3 fruit fly cellular contexts compared by ENCODE assay signal in the genomic region with DNA sequence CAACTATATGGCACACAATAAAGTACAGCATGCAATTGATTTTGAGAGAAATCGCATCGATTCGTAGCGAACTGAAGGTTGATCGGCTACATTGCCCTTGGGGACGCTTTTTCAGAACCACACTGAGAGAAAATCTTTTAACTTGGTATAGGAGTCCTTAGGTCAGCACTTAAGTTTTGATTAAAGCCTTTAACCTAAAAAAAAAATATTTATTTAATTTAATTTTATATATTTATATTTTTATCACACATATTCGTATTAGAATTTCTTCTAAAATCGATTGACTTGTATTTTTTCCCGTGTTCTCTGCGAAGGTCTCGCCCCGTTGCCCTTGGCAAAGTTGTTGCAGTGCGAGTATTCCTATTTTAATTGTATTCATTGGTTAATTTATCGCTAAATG.
TF ChIP-seq lines count a peak whose summit lies in the region.

No protein-coding gene starts in this region.

- no peak for TF ChIP-seq CTCF in whole organism, embryonic (GFP tag; optimal IDR thresholded peaks at IDR 0.05; lab: Kevin White, UChicago)

TF ChIP-seq in whole organism, embryonic, 481 proteins besides CTCF, POLR2A, EP300 and RAD21 (continues in another document):
- 0 out of 2 replicates have a peak, but pooled peaks have one; percentile 32 for TF ChIP-seq CG31441 (GFP tag; IDR thresholded peaks at IDR 0.05; lab: Robert Waterston, UW)
- no peak for TF ChIP-seq mirr (GFP tag; optimal IDR thresholded peaks at IDR 0.05; lab: Kevin White, UChicago)
- TF ChIP-seq nmo (GFP tag; optimal IDR thresholded peaks at IDR 0.05; lab: Kevin White, UChicago): peak; percentile 0
- no peak for TF ChIP-seq CG3065 (GFP tag; optimal IDR thresholded peaks at IDR 0.05; lab: Kevin White, UChicago)
- TF ChIP-seq Atf-2 (GFP tag; optimal IDR thresholded peaks at IDR 0.05; lab: Kevin White, UChicago): no peak
- TF ChIP-seq CG13424 (tag; optimal IDR thresholded peaks at IDR 0.05; lab: Kevin White, UChicago): peak; percentile 14
- TF ChIP-seq crc (GFP tag; optimal IDR thresholded peaks at IDR 0.05; lab: Kevin White, UChicago): no peak
- TF ChIP-seq Eip74EF (GFP tag; optimal IDR thresholded peaks at IDR 0.05; lab: Kevin White, UChicago): no peak
- peak; percentile 13 for TF ChIP-seq grau (tag; optimal IDR thresholded peaks at IDR 0.05; lab: Kevin White, UChicago)
- peak; percentile 18 for TF ChIP-seq CG2678 (tag; optimal IDR thresholded peaks at IDR 0.05; lab: Kevin White, UChicago)
- TF ChIP-seq sisA (GFP tag; IDR thresholded peaks at IDR 0.05; lab: Robert Waterston, UW): no peak; the same call in 1 of the 2 replicates
- TF ChIP-seq Dref (GFP tag; IDR thresholded peaks at IDR 0.05; lab: Robert Waterston, UW): no peak
- peak in 1 of 2 experiments; percentile 44 for TF ChIP-seq bsh (GFP tag; optimal IDR thresholded peaks at IDR 0.05; lab: Kevin White, UChicago)
- no peak for TF ChIP-seq CG31365 (tag; optimal IDR thresholded peaks at IDR 0.05; lab: Kevin White, UChicago)
- no peak for TF ChIP-seq CG8765 (GFP tag; IDR thresholded peaks at IDR 0.05; lab: Robert Waterston, UW)
- no peak for TF ChIP-seq cas (GFP tag; IDR thresholded peaks at IDR 0.05; lab: Robert Waterston, UW)
- no peak for TF ChIP-seq oc (tag; optimal IDR thresholded peaks at IDR 0.05; lab: Kevin White, UChicago)
- TF ChIP-seq CG12236 (GFP tag; optimal IDR thresholded peaks at IDR 0.05; lab: Kevin White, UChicago): no peak
- peak; percentile 33 for TF ChIP-seq Med (GFP tag; lab: Kevin White, UChicago)
- no peak for TF ChIP-seq CG16815 (GFP tag; optimal IDR thresholded peaks at IDR 0.05; lab: Kevin White, UChicago)
- peak; percentile 73 for TF ChIP-seq Ets65A (GFP tag; lab: Kevin White, UChicago)
- TF ChIP-seq Spps (tag; optimal IDR thresholded peaks at IDR 0.05; lab: Kevin White, UChicago): no peak
- TF ChIP-seq Scr (GFP tag; IDR thresholded peaks at IDR 0.05; lab: Robert Waterston, UW; ENCODE audit: partially characterized antibody): no peak
- peak; percentile 3 for TF ChIP-seq Sox102F (GFP tag; optimal IDR thresholded peaks at IDR 0.05; lab: Kevin White, UChicago)
- TF ChIP-seq row (GFP tag; IDR thresholded peaks at IDR 0.05; lab: Robert Waterston, UW): peak; percentile 48; the same call in 2 of the 3 replicates
- TF ChIP-seq phol (tag; optimal IDR thresholded peaks at IDR 0.05; lab: Kevin White, UChicago): peak; percentile 10
- TF ChIP-seq Xrp1 (GFP tag; IDR thresholded peaks at IDR 0.05; lab: Robert Waterston, UW): peak; percentile 32; the same call in 1 of the 2 replicates
- peak; percentile 9 for TF ChIP-seq unpg (GFP tag; optimal IDR thresholded peaks at IDR 0.05; lab: Kevin White, UChicago)
- TF ChIP-seq E2f1 (GFP tag; IDR thresholded peaks at IDR 0.05; lab: Robert Waterston, UW): 0 out of 2 replicates have a peak, but pooled peaks have one; percentile 33

TF ChIP-seq in whole organism, prepupa, 60 proteins besides CTCF, POLR2A, EP300 and RAD21 (continues in another document):
- peak; percentile 35 for TF ChIP-seq fd59A (GFP tag; optimal IDR thresholded peaks at IDR 0.05; lab: Kevin White, UChicago)
- TF ChIP-seq CG8632 (GFP tag; optimal IDR thresholded peaks at IDR 0.05; lab: Kevin White, UChicago): peak; percentile 65
- TF ChIP-seq CG4318 (GFP tag; optimal IDR thresholded peaks at IDR 0.05; lab: Kevin White, UChicago): no peak
- TF ChIP-seq CG10669 (GFP tag; optimal IDR thresholded peaks at IDR 0.05; lab: Kevin White, UChicago): peak; percentile 61
- TF ChIP-seq CG32006 (GFP tag; optimal IDR thresholded peaks at IDR 0.05; lab: Kevin White, UChicago): peak; percentile 15
- TF ChIP-seq dsx (GFP tag; optimal IDR thresholded peaks at IDR 0.05; lab: Kevin White, UChicago; ENCODE audit: poor library complexity, severe bottlenecking): peak; percentile 64
- no peak for TF ChIP-seq CG16779 (tag; optimal IDR thresholded peaks at IDR 0.05; lab: Kevin White, UChicago)
- TF ChIP-seq ss (GFP tag; optimal IDR thresholded peaks at IDR 0.05; lab: Kevin White, UChicago): peak in 1 of 2 experiments; percentile 77
- peak; percentile 22 for TF ChIP-seq CG7368 (GFP tag; optimal IDR thresholded peaks at IDR 0.05; lab: Kevin White, UChicago)
- TF ChIP-seq Ets96B (tag; optimal IDR thresholded peaks at IDR 0.05; lab: Kevin White, UChicago): peak; percentile 66
- TF ChIP-seq CG6163 (GFP tag; IDR thresholded peaks at IDR 0.05; lab: Robert Waterston, UW): peak; percentile 70
- peak; percentile 62 for TF ChIP-seq spab (GFP tag; optimal IDR thresholded peaks at IDR 0.05; lab: Kevin White, UChicago)
- no peak for TF ChIP-seq Smox (GFP tag; optimal IDR thresholded peaks at IDR 0.05; lab: Kevin White, UChicago)
- TF ChIP-seq Eip93F (GFP tag; optimal IDR thresholded peaks at IDR 0.05; lab: Kevin White, UChicago): no peak
- TF ChIP-seq CG34406 (GFP tag; optimal IDR thresholded peaks at IDR 0.05; lab: Kevin White, UChicago): peak; percentile 44
- TF ChIP-seq OdsH (GFP tag; optimal IDR thresholded peaks at IDR 0.05; lab: Kevin White, UChicago): peak; percentile 29
- no peak for TF ChIP-seq CG31627 (GFP tag; optimal IDR thresholded peaks at IDR 0.05; lab: Kevin White, UChicago)
- TF ChIP-seq cyc (GFP tag; optimal IDR thresholded peaks at IDR 0.05; lab: Kevin White, UChicago): no peak
- TF ChIP-seq pdm3 (GFP tag; optimal IDR thresholded peaks at IDR 0.05; lab: Kevin White, UChicago): no peak
- no peak for TF ChIP-seq salr (GFP tag; optimal IDR thresholded peaks at IDR 0.05; lab: Kevin White, UChicago)
- TF ChIP-seq CG11294 (GFP tag; IDR thresholded peaks at IDR 0.05; lab: Robert Waterston, UW): no peak
- TF ChIP-seq dac (GFP tag; optimal IDR thresholded peaks at IDR 0.05; lab: Kevin White, UChicago): no peak
- TF ChIP-seq Sox102F (GFP tag; optimal IDR thresholded peaks at IDR 0.05; lab: Kevin White, UChicago): no peak
- TF ChIP-seq CG3032 (tag; optimal IDR thresholded peaks at IDR 0.05; lab: Kevin White, UChicago): peak; percentile 61
- TF ChIP-seq net (GFP tag; optimal IDR thresholded peaks at IDR 0.05; lab: Kevin White, UChicago): no peak
- TF ChIP-seq Gug (GFP tag; IDR thresholded peaks at IDR 0.05; lab: Robert Waterston, UW): no peak
- TF ChIP-seq CG11762 (GFP tag; optimal IDR thresholded peaks at IDR 0.05; lab: Kevin White, UChicago; ENCODE audit: insufficient read depth): no peak
- peak; percentile 46 for TF ChIP-seq CG6808 (GFP tag; optimal IDR thresholded peaks at IDR 0.05; lab: Kevin White, UChicago)
- TF ChIP-seq Blimp-1 (GFP tag; optimal IDR thresholded peaks at IDR 0.05; lab: Kevin White, UChicago): no peak
- TF ChIP-seq CG9139 (GFP tag; optimal IDR thresholded peaks at IDR 0.05; lab: Kevin White, UChicago): peak; percentile 44

TF ChIP-seq in whole organism, pupa, 21 proteins besides CTCF, POLR2A, EP300 and RAD21:
- TF ChIP-seq CG32121 (GFP tag; IDR thresholded peaks at IDR 0.05; lab: Robert Waterston, UW) (no peak), CG8301 (tag; optimal IDR thresholded peaks at IDR 0.05; lab: Kevin White, UChicago) (no peak), gl (tag; optimal IDR thresholded peaks at IDR 0.05; lab: Kevin White, UChicago) (no peak), CG13204 (GFP tag; optimal IDR thresholded peaks at IDR 0.05; lab: Kevin White, UChicago) (no peak), CG12605 (GFP tag; IDR thresholded peaks at IDR 0.05; lab: Robert Waterston, UW) (no peak), Ets98B (GFP tag; IDR thresholded peaks at IDR 0.05; lab: Robert Waterston, UW) (no peak), Snoo (tag; optimal IDR thresholded peaks at IDR 0.05; lab: Kevin White, UChicago) (no peak), CG4496 (GFP tag; IDR thresholded peaks at IDR 0.05; lab: Robert Waterston, UW) (no peak), rn (GFP tag; IDR thresholded peaks at IDR 0.05; lab: Robert Waterston, UW) (no peak), CG15710 (tag; optimal IDR thresholded peaks at IDR 0.05; lab: Kevin White, UChicago) (peak; percentile 74), Pif1B (GFP tag; optimal IDR thresholded peaks at IDR 0.05; lab: Kevin White, UChicago) (peak; percentile 37), EcR (GFP tag; optimal IDR thresholded peaks at IDR 0.05; lab: Kevin White, UChicago) (peak; percentile 41), CG17806 (tag; optimal IDR thresholded peaks at IDR 0.05; lab: Kevin White, UChicago) (peak; percentile 77), fd96Ca (GFP tag; IDR thresholded peaks at IDR 0.05; lab: Robert Waterston, UW) (no peak), CG34367 (tag; optimal IDR thresholded peaks at IDR 0.05; lab: Kevin White, UChicago) (peak; percentile 49), Pif1A (GFP tag; optimal IDR thresholded peaks at IDR 0.05; lab: Kevin White, UChicago) (peak; percentile 13), CG9948 (tag; optimal IDR thresholded peaks at IDR 0.05; lab: Kevin White, UChicago) (peak; percentile 69), CG10348 (GFP tag; IDR thresholded peaks at IDR 0.05; lab: Robert Waterston, UW) (no peak), D1 (tag; optimal IDR thresholded peaks at IDR 0.05; lab: Kevin White, UChicago) (peak; percentile 60), CG8159 (tag; optimal IDR thresholded peaks at IDR 0.05; lab: Kevin White, UChicago) (peak; percentile 86), CG14655 (GFP tag; optimal IDR thresholded peaks at IDR 0.05; lab: Kevin White, UChicago) (peak; percentile 43)

Comparison
In these comparisons a context has a peak if more than half of its experiments do, and no peak if none do; other contexts are left out.
1. Of the 7 proteins assayed by ChIP-seq in both whole organism, embryonic and whole organism, prepupa: peak only in whole organism, embryonic: Blimp-1 and Sox102F; only in whole organism, prepupa: none; in both: none; in neither: 5.